Worm (Caenorhabditis elegans) whole organism, late embryonic: ENCODE data around the gene C07A9.5.

Experiments used
- K02D7.2 ChIP-seq: sonication (generic microtip); optimal IDR thresholded peaks from 2 replicates; lab custom pipeline; 2017; ENCODE audit warnings: mild to moderate bottlenecking, missing genetic modification characterization, missing compliant biosample characterization
- ceh-18 ChIP-seq: sonication (generic microtip); optimal IDR thresholded peaks from 2 replicates; lab custom pipeline; 2016; ENCODE audit warnings: missing genetic modification characterization, missing compliant biosample characterization
- ceh-31 ChIP-seq: sonication (generic microtip); optimal IDR thresholded peaks from 2 replicates; lab custom pipeline; 2016; ENCODE audit warnings: missing genetic modification characterization, missing compliant biosample characterization
- ceh-48 ChIP-seq: sonication (generic microtip); optimal IDR thresholded peaks from 2 replicates; lab custom pipeline; 2016; ENCODE audit warnings: missing genetic modification characterization, inconsistent platforms, missing compliant biosample characterization
- ceh-9 ChIP-seq: sonication (generic microtip); optimal IDR thresholded peaks from 2 replicates; lab custom pipeline; 2016; ENCODE audit warnings: mild to moderate bottlenecking, missing genetic modification characterization, inconsistent platforms, missing compliant biosample characterization
- dve-1 ChIP-seq: sonication (generic microtip); optimal IDR thresholded peaks from 2 replicates; lab custom pipeline; 2017; ENCODE audit warnings: antibody characterized with exemption, mild to moderate bottlenecking, missing genetic modification characterization, missing compliant biosample characterization
- elt-2 ChIP-seq: sonication (generic microtip); optimal IDR thresholded peaks from 2 replicates; lab custom pipeline; 2016; ENCODE audit warnings: missing genetic modification reagents, missing genetic modification characterization, missing compliant biosample characterization
- ets-4 ChIP-seq: sonication (generic microtip); optimal IDR thresholded peaks from 2 replicates; lab custom pipeline; 2016; ENCODE audit warnings: missing genetic modification characterization, missing compliant biosample characterization
- fax-1 ChIP-seq: sonication (generic microtip); optimal IDR thresholded peaks from 2 replicates; lab custom pipeline; 2016; ENCODE audit warnings: missing genotype, missing genetic modification characterization, missing compliant biosample characterization
- fkh-10 ChIP-seq: fragments of 150-350 bp; optimal IDR thresholded peaks from 2 replicates; lab custom pipeline; 2014; ENCODE audit warnings: missing biosample characterization, missing genetic modification reagents, missing genetic modification characterization
- gmeb-2 ChIP-seq: sonication (generic microtip); optimal IDR thresholded peaks from 2 replicates; lab custom pipeline; 2016; ENCODE audit warnings: missing genetic modification characterization, inconsistent platforms, missing compliant biosample characterization
- hlh-13 ChIP-seq: fragments of 200-800 bp; sonication (Bioruptor generic); optimal IDR thresholded peaks from 2 replicates; lab custom pipeline; 2018; ENCODE audit warnings: mild to moderate bottlenecking, missing genetic modification characterization, missing compliant biosample characterization
- hlh-6 ChIP-seq: sonication (generic microtip); optimal IDR thresholded peaks from 2 replicates; lab custom pipeline; 2016; ENCODE audit warnings: missing genotype, missing genetic modification characterization, missing compliant biosample characterization
- hlh-8 ChIP-seq: sonication (generic microtip); optimal IDR thresholded peaks from 2 replicates; lab custom pipeline; 2016; ENCODE audit warnings: missing genotype, missing genetic modification characterization, missing compliant biosample characterization
- lim-6 ChIP-seq: sonication (generic microtip); optimal IDR thresholded peaks from 2 replicates; lab custom pipeline; 2016; ENCODE audit warnings: missing genetic modification characterization, missing compliant biosample characterization
- lin-11 ChIP-seq: fragments of 200-800 bp; sonication (Bioruptor generic); optimal IDR thresholded peaks from 2 replicates; lab custom pipeline; 2018; ENCODE audit warnings: mild to moderate bottlenecking, missing genetic modification characterization, missing compliant biosample characterization
- madf-2 ChIP-seq: sonication (generic microtip); optimal IDR thresholded peaks from 2 replicates; lab custom pipeline; 2017; ENCODE audit warnings: missing genetic modification characterization, missing compliant biosample characterization
- nfya-1 ChIP-seq: sonication (generic microtip); optimal IDR thresholded peaks from 2 replicates; lab custom pipeline; 2017; ENCODE audit warnings: missing genetic modification characterization, mild to moderate bottlenecking, missing compliant biosample characterization, antibody characterized with exemption, moderate library complexity
- nhr-11 ChIP-seq: fragments of 150-350 bp; optimal IDR thresholded peaks from 2 replicates; lab custom pipeline; 2014; ENCODE audit warnings: missing biosample characterization, missing genetic modification characterization
- nhr-232 ChIP-seq: sonication (generic microtip); optimal IDR thresholded peaks from 2 replicates; lab custom pipeline; 2016; ENCODE audit warnings: missing genetic modification characterization, missing compliant biosample characterization
- npax-4 ChIP-seq: sonication (generic microtip); optimal IDR thresholded peaks from 2 replicates; lab custom pipeline; 2016; ENCODE audit warnings: missing genetic modification characterization, missing compliant biosample characterization
- odd-2 ChIP-seq: sonication (generic microtip); optimal IDR thresholded peaks from 2 replicates; lab custom pipeline; 2017; ENCODE audit warnings: antibody characterized with exemption, mild to moderate bottlenecking, missing genetic modification characterization, missing compliant biosample characterization
- pag-3 ChIP-seq: sonication (generic microtip); optimal IDR thresholded peaks from 2 replicates; lab custom pipeline; 2016; ENCODE audit warnings: missing compliant biosample characterization, missing genetic modification characterization, borderline replicate concordance
- pat-9 ChIP-seq: fragments of 200-800 bp; sonication (Bioruptor generic); optimal IDR thresholded peaks from 2 replicates; lab custom pipeline; 2018; ENCODE audit warnings: mild to moderate bottlenecking, missing genetic modification characterization, moderate library complexity, missing compliant biosample characterization
- pha-2 ChIP-seq: sonication (generic microtip); optimal IDR thresholded peaks from 2 replicates; lab custom pipeline; 2017; ENCODE audit warnings: mild to moderate bottlenecking, missing genetic modification characterization, missing compliant biosample characterization
- pros-1 ChIP-seq: fragments of 150-350 bp; optimal IDR thresholded peaks from 2 replicates; lab custom pipeline; 2014; ENCODE audit warnings: missing biosample characterization, missing genetic modification reagents, missing genetic modification characterization
- sdc-2 ChIP-seq: sonication (generic microtip); optimal IDR thresholded peaks from 2 replicates; lab custom pipeline; 2016; ENCODE audit warnings: missing genotype, missing genetic modification characterization, missing compliant biosample characterization
- syd-9 ChIP-seq: sonication (generic microtip); optimal IDR thresholded peaks from 2 replicates; lab custom pipeline; 2016; ENCODE audit warnings: mild to moderate bottlenecking, missing genetic modification characterization, moderate library complexity, missing compliant biosample characterization
- ttx-3 ChIP-seq: sonication (generic microtip); optimal IDR thresholded peaks from 2 replicates; lab custom pipeline; 2016; ENCODE audit warnings: missing genetic modification reagents, missing genetic modification characterization, missing compliant biosample characterization
- unc-3 ChIP-seq, 2 experiments: fragments of 200-800 bp in 1 of 2; sonication (Bioruptor generic) in 1 of 2; sonication (generic microtip) in 1 of 2; conservative IDR thresholded peaks in 1 of 2; optimal IDR thresholded peaks in 1 of 2; 2 replicates each; pipeline versions ENCODE4 v1.3.6 to Lab custom; 2016 to 2022; ENCODE audit warnings: missing compliant biosample characterization in 2 of 2, missing genetic modification characterization in 2 of 2, missing genetic modification reagents in 1 of 2
- unc-42 ChIP-seq: sonication (generic microtip); optimal IDR thresholded peaks from 2 replicates; lab custom pipeline; 2016; ENCODE audit warnings: missing genotype, missing genetic modification characterization, missing compliant biosample characterization
- unc-55 ChIP-seq: sonication (generic microtip); optimal IDR thresholded peaks from 2 replicates; lab custom pipeline; 2017; ENCODE audit warnings: missing biosample characterization, missing genetic modification reagents, missing genetic modification characterization
- zip-5 ChIP-seq: sonication (generic microtip); optimal IDR thresholded peaks from 2 replicates; lab custom pipeline; 2016; ENCODE audit warnings: missing genetic modification characterization, missing compliant biosample characterization

Gene C07A9.5

ce11 chrIII:9663943-9664342 lies 18.7 kb downstream of the C07A9.5 start (continued):
- no peak for TF ChIP-seq pha-2 (tag; lab: Kevin White, UChicago)
- no peak for TF ChIP-seq pat-9 (tag; lab: Kevin White, UChicago)
- TF ChIP-seq hlh-8 (tag; lab: Kevin White, UChicago): no peak

- TF ChIP-seq ceh-18 (peak; percentile 49), lin-11 (tag; lab: Kevin White, UChicago) (no peak)
Observed at ce11 chrIII:9662266-9662959, 20.2 kb downstream of the C07A9.5 start.

DNA sequence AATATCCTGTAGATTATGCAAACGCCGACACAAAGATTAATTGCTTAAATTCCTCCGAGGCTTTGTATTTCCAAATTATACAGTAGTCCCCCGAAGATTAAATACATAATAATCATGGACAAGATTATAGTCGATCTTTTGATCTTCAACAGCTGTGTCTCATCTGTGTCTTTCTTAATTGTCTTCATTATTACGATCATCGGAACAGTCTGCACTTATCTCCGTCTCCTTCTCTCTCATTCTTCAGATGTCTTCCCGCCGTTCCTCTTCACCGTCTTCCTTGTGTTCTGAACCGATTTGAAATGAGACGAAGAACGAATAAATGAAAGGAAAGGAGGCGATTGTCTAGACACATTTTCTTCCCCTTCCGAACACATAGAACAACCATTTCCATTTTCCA lies 21.5 kb downstream of the C07A9.5 start:
- TF ChIP-seq nhr-11 (no peak), hlh-8 (tag; lab: Kevin White, UChicago) (peak; percentile 40)

DNA sequence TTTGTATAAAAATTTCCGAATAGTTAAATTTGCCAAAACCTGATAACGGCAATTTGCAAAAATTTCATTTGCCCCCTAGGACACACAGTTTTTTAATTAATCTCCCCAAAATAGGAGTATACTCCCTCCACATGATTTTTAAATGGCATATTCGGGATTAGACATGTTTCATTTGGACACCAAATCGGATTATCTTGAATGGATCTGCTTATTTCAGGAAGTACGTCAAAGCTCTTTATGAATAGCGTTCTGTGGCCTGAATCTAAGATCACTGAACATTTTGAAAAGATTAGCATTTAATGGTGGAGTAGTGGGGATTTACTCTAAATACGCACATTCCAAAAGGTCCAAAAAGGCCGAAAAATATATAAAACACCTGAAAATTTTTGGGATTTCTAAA lies 24.1 kb downstream of the C07A9.5 start:
- TF ChIP-seq pros-1 (tag; lab: Kevin White, UChicago) (no peak), unc-42 (tag; lab: Kevin White, UChicago) (no peak), npax-4 (tag; lab: Kevin White, UChicago) (no peak), nfya-1 (tag; lab: Kevin White, UChicago) (no peak), hlh-13 (GFP tag; lab: Kevin White, UChicago) (no peak), pat-9 (tag; lab: Kevin White, UChicago) (no peak), gmeb-2 (tag; lab: Kevin White, UChicago) (no peak), dve-1 (tag; lab: Kevin White, UChicago) (no peak), ets-4 (tag; lab: Kevin White, UChicago) (no peak), ceh-48 (no peak), madf-2 (tag; lab: Kevin White, UChicago) (no peak), fkh-10 (GFP tag; lab: Kevin White, UChicago) (no peak)

DNA sequence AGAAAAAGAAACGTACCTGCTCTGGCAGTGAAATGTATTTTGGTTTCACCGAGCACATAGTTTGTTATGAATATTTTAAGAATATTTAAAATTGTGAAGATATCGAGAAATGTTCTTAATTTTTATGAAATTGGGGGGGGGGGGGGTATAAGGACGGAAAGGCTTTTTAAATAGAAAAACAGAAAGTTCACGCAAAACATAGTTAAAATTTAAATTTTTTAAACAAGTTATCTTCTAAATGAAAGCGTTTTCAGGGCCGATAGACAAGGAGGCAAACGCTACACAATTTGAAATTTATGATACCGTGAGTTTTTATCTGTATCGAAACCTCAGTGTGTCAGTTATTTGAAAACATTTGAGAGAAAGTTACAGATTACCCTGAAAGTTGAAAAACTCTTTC lies 26.8 kb downstream of the C07A9.5 start, which contains the start of gene C15H7.4:
Gene C15H7.4, minus strand, starts transcription at position 101 of the 400 bp plus-strand sequence.
- no peak for TF ChIP-seq ttx-3 (tag; lab: Kevin White, UChicago)
- TF ChIP-seq unc-3 (GFP tag; conservative IDR thresholded peaks at IDR 0.05; lab: Robert Waterston, UW): no peak
- no peak for TF ChIP-seq unc-3 (tag; optimal IDR thresholded peaks at IDR 0.05; lab: Kevin White, UChicago)
- TF ChIP-seq sdc-2 (tag; lab: Kevin White, UChicago): no peak
- TF ChIP-seq ceh-31 (tag; lab: Kevin White, UChicago): no peak
- TF ChIP-seq lim-6 (tag; lab: Kevin White, UChicago): no peak
- TF ChIP-seq madf-2 (tag; lab: Kevin White, UChicago): no peak
- TF ChIP-seq fax-1 (tag; lab: Kevin White, UChicago): no peak
- TF ChIP-seq ceh-9 (tag; lab: Kevin White, UChicago): no peak
- no peak for TF ChIP-seq syd-9 (tag; lab: Kevin White, UChicago)
- TF ChIP-seq zip-5 (tag; lab: Kevin White, UChicago): no peak
- TF ChIP-seq unc-55 (GFP tag; lab: Kevin White, UChicago): no peak
- no peak for TF ChIP-seq pha-2 (tag; lab: Kevin White, UChicago)
- TF ChIP-seq K02D7.2 (tag; lab: Kevin White, UChicago): no peak
- TF ChIP-seq nhr-232: no peak
- no peak for TF ChIP-seq odd-2 (tag; lab: Kevin White, UChicago)
- TF ChIP-seq hlh-6 (tag; lab: Kevin White, UChicago): no peak
- TF ChIP-seq nhr-11: no peak
- TF ChIP-seq pag-3 (tag; lab: Kevin White, UChicago): no peak
- no peak for TF ChIP-seq elt-2 (tag; lab: Kevin White, UChicago)
